Worm (Caenorhabditis elegans) whole organism, late embryonic: Measurements from ENCODE around the gene F53H4.6.

Source experiments
- C08G9.2 ChIP-seq: sonication (generic microtip); optimal IDR thresholded peaks from 2 replicates; lab custom pipeline; 2016; ENCODE audit warnings: mild to moderate bottlenecking, missing genetic modification characterization, moderate library complexity, missing compliant biosample characterization
- C38D4.7 ChIP-seq: fragments of 200-800 bp; sonication (Bioruptor generic); optimal IDR thresholded peaks from 2 replicates; lab custom pipeline; 2018; ENCODE audit warnings: mild to moderate bottlenecking, missing genetic modification characterization, moderate library complexity, missing compliant biosample characterization
- K02D7.2 ChIP-seq: sonication (generic microtip); optimal IDR thresholded peaks from 2 replicates; lab custom pipeline; 2017; ENCODE audit warnings: mild to moderate bottlenecking, missing genetic modification characterization, missing compliant biosample characterization
- K09A11.1 ChIP-seq: sonication (generic microtip); optimal IDR thresholded peaks from 2 replicates; lab custom pipeline; 2017; ENCODE audit warnings: antibody characterized with exemption, mild to moderate bottlenecking, missing genetic modification characterization, missing compliant biosample characterization; ENCODE audit not compliant: insufficient read depth
- T23F11.4 ChIP-seq: fragments of 200-800 bp; sonication (Bioruptor generic); optimal IDR thresholded peaks from 2 replicates; lab custom pipeline; 2018; ENCODE audit warnings: mild to moderate bottlenecking, missing genetic modification characterization, missing compliant biosample characterization
- ahr-1 ChIP-seq: sonication (generic microtip); optimal IDR thresholded peaks from 2 replicates; lab custom pipeline; 2016; ENCODE audit warnings: missing genetic modification characterization, missing compliant biosample characterization
- ama-1 ChIP-seq: fragments of 150-350 bp; optimal IDR thresholded peaks from 2 replicates; lab custom pipeline; 2014
- ceh-18 ChIP-seq: sonication (generic microtip); optimal IDR thresholded peaks from 2 replicates; lab custom pipeline; 2016; ENCODE audit warnings: missing genetic modification characterization, missing compliant biosample characterization
- ceh-19 ChIP-seq: fragments of 200-800 bp; sonication (Bioruptor generic); optimal IDR thresholded peaks from 2 replicates; lab custom pipeline; 2018; ENCODE audit warnings: mild to moderate bottlenecking, missing genetic modification characterization, missing compliant biosample characterization
- ceh-2 ChIP-seq: sonication (generic microtip); optimal IDR thresholded peaks from 2 replicates; lab custom pipeline; 2016; ENCODE audit warnings: missing genotype, missing genetic modification characterization, missing compliant biosample characterization
- ceh-22 ChIP-seq: sonication (generic microtip); optimal IDR thresholded peaks from 2 replicates; lab custom pipeline; 2017; ENCODE audit warnings: missing biosample characterization, missing genetic modification characterization
- ceh-24 ChIP-seq: sonication (generic microtip); optimal IDR thresholded peaks from 2 replicates; lab custom pipeline; 2016; ENCODE audit warnings: mild to moderate bottlenecking, missing genetic modification characterization, missing compliant biosample characterization
- ceh-30 ChIP-seq: fragments of 150-350 bp; optimal IDR thresholded peaks from 2 replicates; lab custom pipeline; 2014; ENCODE audit warnings: missing biosample characterization, missing genetic modification characterization
- ceh-34 ChIP-seq: sonication (generic microtip); optimal IDR thresholded peaks from 2 replicates; lab custom pipeline; 2016; ENCODE audit warnings: mild to moderate bottlenecking, missing genetic modification characterization, missing compliant biosample characterization
- ceh-45 ChIP-seq: fragments of 200-800 bp; sonication (Bioruptor generic); IDR thresholded peaks from 2 replicates; pipeline ENCODE4 v1.3.6; 2022; ENCODE audit warnings: missing genetic modification reagents, missing genetic modification characterization, missing compliant biosample characterization
- ceh-48 ChIP-seq: sonication (generic microtip); optimal IDR thresholded peaks from 2 replicates; lab custom pipeline; 2016; ENCODE audit warnings: missing genetic modification characterization, inconsistent platforms, missing compliant biosample characterization
- ceh-6 ChIP-seq: fragments of 200-800 bp; sonication (Bioruptor generic); optimal IDR thresholded peaks from 2 replicates; lab custom pipeline; 2018; ENCODE audit warnings: mild to moderate bottlenecking, missing genetic modification characterization, missing compliant biosample characterization
- che-1 ChIP-seq: sonication (generic microtip); optimal IDR thresholded peaks from 2 replicates; lab custom pipeline; 2016; ENCODE audit warnings: mild to moderate bottlenecking, missing genetic modification characterization, missing compliant biosample characterization
- dmd-4 ChIP-seq: sonication (generic microtip); optimal IDR thresholded peaks from 2 replicates; lab custom pipeline; 2016; ENCODE audit warnings: borderline replicate concordance, missing genetic modification characterization, missing compliant biosample characterization
- dve-1 ChIP-seq: sonication (generic microtip); optimal IDR thresholded peaks from 2 replicates; lab custom pipeline; 2017; ENCODE audit warnings: antibody characterized with exemption, mild to moderate bottlenecking, missing genetic modification characterization, missing compliant biosample characterization
- elt-2 ChIP-seq: sonication (generic microtip); optimal IDR thresholded peaks from 2 replicates; lab custom pipeline; 2016; ENCODE audit warnings: missing genetic modification reagents, missing genetic modification characterization, missing compliant biosample characterization
- ets-4 ChIP-seq: sonication (generic microtip); optimal IDR thresholded peaks from 2 replicates; lab custom pipeline; 2016; ENCODE audit warnings: missing genetic modification characterization, missing compliant biosample characterization
- eyg-1 ChIP-seq: sonication (generic microtip); optimal IDR thresholded peaks from 2 replicates; lab custom pipeline; 2016; ENCODE audit warnings: missing genotype, missing genetic modification characterization, missing compliant biosample characterization
- fax-1 ChIP-seq: sonication (generic microtip); optimal IDR thresholded peaks from 2 replicates; lab custom pipeline; 2016; ENCODE audit warnings: missing genotype, missing genetic modification characterization, missing compliant biosample characterization
- fkh-10 ChIP-seq: fragments of 150-350 bp; optimal IDR thresholded peaks from 2 replicates; lab custom pipeline; 2014; ENCODE audit warnings: missing biosample characterization, missing genetic modification reagents, missing genetic modification characterization
- fkh-6 ChIP-seq: sonication (generic microtip); optimal IDR thresholded peaks from 2 replicates; lab custom pipeline; 2016; ENCODE audit warnings: missing genetic modification characterization, missing compliant biosample characterization
- gmeb-2 ChIP-seq: sonication (generic microtip); optimal IDR thresholded peaks from 2 replicates; lab custom pipeline; 2016; ENCODE audit warnings: missing genetic modification characterization, inconsistent platforms, missing compliant biosample characterization
- hlh-13 ChIP-seq: fragments of 200-800 bp; sonication (Bioruptor generic); optimal IDR thresholded peaks from 2 replicates; lab custom pipeline; 2018; ENCODE audit warnings: mild to moderate bottlenecking, missing genetic modification characterization, missing compliant biosample characterization
- hlh-15 ChIP-seq: sonication (generic microtip); optimal IDR thresholded peaks from 2 replicates; lab custom pipeline; 2016; ENCODE audit warnings: missing genetic modification characterization, missing compliant biosample characterization
- hlh-30 ChIP-seq: sonication (generic microtip); optimal IDR thresholded peaks from 2 replicates; lab custom pipeline; 2017; ENCODE audit warnings: antibody characterized with exemption, missing genetic modification characterization, missing compliant biosample characterization; ENCODE audit not compliant: insufficient read depth
- hlh-8 ChIP-seq: sonication (generic microtip); optimal IDR thresholded peaks from 2 replicates; lab custom pipeline; 2016; ENCODE audit warnings: missing genotype, missing genetic modification characterization, missing compliant biosample characterization
- lin-11 ChIP-seq: fragments of 200-800 bp; sonication (Bioruptor generic); optimal IDR thresholded peaks from 2 replicates; lab custom pipeline; 2018; ENCODE audit warnings: mild to moderate bottlenecking, missing genetic modification characterization, missing compliant biosample characterization
- madf-2 ChIP-seq: sonication (generic microtip); optimal IDR thresholded peaks from 2 replicates; lab custom pipeline; 2017; ENCODE audit warnings: missing genetic modification characterization, missing compliant biosample characterization
- mec-3 ChIP-seq: sonication (generic microtip); optimal IDR thresholded peaks from 2 replicates; lab custom pipeline; 2016; ENCODE audit warnings: borderline replicate concordance, missing genetic modification characterization, missing compliant biosample characterization
- nfya-1 ChIP-seq: sonication (generic microtip); optimal IDR thresholded peaks from 2 replicates; lab custom pipeline; 2017; ENCODE audit warnings: missing genetic modification characterization, mild to moderate bottlenecking, missing compliant biosample characterization, antibody characterized with exemption, moderate library complexity
- nhr-232 ChIP-seq: sonication (generic microtip); optimal IDR thresholded peaks from 2 replicates; lab custom pipeline; 2016; ENCODE audit warnings: missing genetic modification characterization, missing compliant biosample characterization
- npax-4 ChIP-seq: sonication (generic microtip); optimal IDR thresholded peaks from 2 replicates; lab custom pipeline; 2016; ENCODE audit warnings: missing genetic modification characterization, missing compliant biosample characterization
- odd-2 ChIP-seq: sonication (generic microtip); optimal IDR thresholded peaks from 2 replicates; lab custom pipeline; 2017; ENCODE audit warnings: antibody characterized with exemption, mild to moderate bottlenecking, missing genetic modification characterization, missing compliant biosample characterization
- pax-1 ChIP-seq: fragments of 150-350 bp; optimal IDR thresholded peaks from 2 replicates; lab custom pipeline; 2014; ENCODE audit warnings: missing biosample characterization, missing genetic modification characterization
- pha-2 ChIP-seq: sonication (generic microtip); optimal IDR thresholded peaks from 2 replicates; lab custom pipeline; 2017; ENCODE audit warnings: mild to moderate bottlenecking, missing genetic modification characterization, missing compliant biosample characterization
- pqm-1 ChIP-seq: sonication (generic microtip); optimal IDR thresholded peaks from 2 replicates; lab custom pipeline; 2016; ENCODE audit warnings: missing genetic modification characterization, missing compliant biosample characterization
- ref-2 ChIP-seq: sonication (generic microtip); optimal IDR thresholded peaks from 2 replicates; lab custom pipeline; 2016; ENCODE audit warnings: missing genetic modification characterization, missing compliant biosample characterization
- rnt-1 ChIP-seq: sonication (generic microtip); optimal IDR thresholded peaks from 2 replicates; lab custom pipeline; 2016; ENCODE audit warnings: missing genetic modification characterization, missing compliant biosample characterization
- sdc-2 ChIP-seq: sonication (generic microtip); optimal IDR thresholded peaks from 2 replicates; lab custom pipeline; 2016; ENCODE audit warnings: missing genotype, missing genetic modification characterization, missing compliant biosample characterization
- sox-4 ChIP-seq: sonication (generic microtip); optimal IDR thresholded peaks from 2 replicates; lab custom pipeline; 2017; ENCODE audit warnings: mild to moderate bottlenecking, missing genetic modification characterization, inconsistent platforms, missing compliant biosample characterization
- syd-9 ChIP-seq: sonication (generic microtip); optimal IDR thresholded peaks from 2 replicates; lab custom pipeline; 2016; ENCODE audit warnings: mild to moderate bottlenecking, missing genetic modification characterization, moderate library complexity, missing compliant biosample characterization
- tbx-2 ChIP-seq: sonication (generic microtip); optimal IDR thresholded peaks from 2 replicates; lab custom pipeline; 2016; ENCODE audit warnings: missing genetic modification characterization, missing compliant biosample characterization
- tbx-7 ChIP-seq: sonication (generic microtip); optimal IDR thresholded peaks from 2 replicates; lab custom pipeline; 2016; ENCODE audit warnings: missing genotype, missing genetic modification characterization, missing compliant biosample characterization
- unc-3 ChIP-seq, 2 experiments: fragments of 200-800 bp in 1 of 2; sonication (Bioruptor generic) in 1 of 2; sonication (generic microtip) in 1 of 2; conservative IDR thresholded peaks in 1 of 2; optimal IDR thresholded peaks in 1 of 2; 2 replicates each; pipeline versions ENCODE4 v1.3.6 to Lab custom; 2016 to 2022; ENCODE audit warnings: missing compliant biosample characterization in 2 of 2, missing genetic modification characterization in 2 of 2, missing genetic modification reagents in 1 of 2
- unc-55 ChIP-seq: sonication (generic microtip); optimal IDR thresholded peaks from 2 replicates; lab custom pipeline; 2017; ENCODE audit warnings: missing biosample characterization, missing genetic modification reagents, missing genetic modification characterization
- unc-86 ChIP-seq: sonication (generic microtip); optimal IDR thresholded peaks from 2 replicates; lab custom pipeline; 2016; ENCODE audit warnings: missing genetic modification characterization, missing compliant biosample characterization
- zip-5 ChIP-seq: sonication (generic microtip); optimal IDR thresholded peaks from 2 replicates; lab custom pipeline; 2016; ENCODE audit warnings: missing genetic modification characterization, missing compliant biosample characterization
- ztf-16 ChIP-seq: sonication (generic microtip); optimal IDR thresholded peaks from 2 replicates; lab custom pipeline; 2017; ENCODE audit warnings: missing genetic modification characterization, missing compliant biosample characterization

The F53H4.6 gene

ce11 chrX:15849397-15849935, 10.9 kb downstream of the F53H4.6 start, which contains the start of gene acl-1:
Gene acl-1 (plus strand): TSS chrX:15849885.
- TF ChIP-seq ceh-45 (no peak), sox-4 (no peak), T23F11.4 (GFP tag; lab: Kevin White, UChicago) (no peak), hlh-8 (tag; lab: Kevin White, UChicago) (peak; percentile 18), tbx-7 (tag; lab: Kevin White, UChicago) (peak; percentile 72), nfya-1 (tag; lab: Kevin White, UChicago) (peak; percentile 49), gmeb-2 (no peak), zip-5 (tag; lab: Kevin White, UChicago) (peak; percentile 18), dve-1 (no peak), mec-3 (tag; lab: Kevin White, UChicago) (peak; percentile 85), ceh-34 (peak; percentile 54), unc-55 (GFP tag; lab: Kevin White, UChicago) (no peak), K02D7.2 (tag; lab: Kevin White, UChicago) (no peak), unc-3 (GFP tag; conservative IDR thresholded peaks at IDR 0.05; lab: Robert Waterston, UW) (no peak), unc-3 (tag; optimal IDR thresholded peaks at IDR 0.05; lab: Kevin White, UChicago) (no peak), eyg-1 (tag; lab: Kevin White, UChicago) (no peak), ahr-1 (tag; lab: Kevin White, UChicago) (no peak), unc-86 (tag; lab: Kevin White, UChicago) (no peak), elt-2 (tag; lab: Kevin White, UChicago) (no peak), lin-11 (no peak), ceh-18 (tag; lab: Kevin White, UChicago) (peak; percentile 65), dmd-4 (tag; lab: Kevin White, UChicago) (no peak), odd-2 (tag; lab: Kevin White, UChicago) (no peak), pax-1 (no peak), syd-9 (tag; lab: Kevin White, UChicago) (no peak), fkh-10 (no peak), ceh-48 (tag; lab: Kevin White, UChicago) (no peak), ztf-16 (tag; lab: Kevin White, UChicago) (peak; percentile 28), ets-4 (tag; lab: Kevin White, UChicago) (peak; percentile 74), madf-2 (tag; lab: Kevin White, UChicago) (no peak), tbx-2 (tag; lab: Kevin White, UChicago) (peak; percentile 72), pha-2 (tag; lab: Kevin White, UChicago) (no peak), fax-1 (tag; lab: Kevin White, UChicago) (no peak), che-1 (tag; lab: Kevin White, UChicago) (no peak), ceh-30 (no peak), K09A11.1 (tag; lab: Kevin White, UChicago) (no peak), ceh-24 (no peak), ref-2 (tag; lab: Kevin White, UChicago) (peak; percentile 65), ama-1 (no peak), ceh-6 (no peak), ceh-19 (GFP tag; lab: Kevin White, UChicago) (no peak), nhr-232 (tag; lab: Kevin White, UChicago) (no peak), pqm-1 (tag; lab: Kevin White, UChicago) (no peak), npax-4 (tag; lab: Kevin White, UChicago) (no peak), hlh-13 (GFP tag; lab: Kevin White, UChicago) (no peak), ceh-2 (peak; percentile 75), fkh-6 (tag; lab: Kevin White, UChicago) (no peak), hlh-15 (tag; lab: Kevin White, UChicago) (no peak), sdc-2 (tag; lab: Kevin White, UChicago) (peak; percentile 77), ceh-22 (tag; lab: Kevin White, UChicago) (no peak), C08G9.2 (tag; lab: Kevin White, UChicago) (peak; percentile 85), hlh-30 (tag; lab: Kevin White, UChicago) (no peak), rnt-1 (tag; lab: Kevin White, UChicago) (peak; percentile 80), C38D4.7 (GFP tag; lab: Kevin White, UChicago) (no peak)
